Worm (Caenorhabditis elegans): ENCODE measurements around the gene ech-1.1.
"Not testable (repeated sequence)": the region's sequence is repeated elsewhere in the genome, so short reads cannot be mapped to it uniquely, and the experiment has no call there.

ech-1.1 gene

DNA sequence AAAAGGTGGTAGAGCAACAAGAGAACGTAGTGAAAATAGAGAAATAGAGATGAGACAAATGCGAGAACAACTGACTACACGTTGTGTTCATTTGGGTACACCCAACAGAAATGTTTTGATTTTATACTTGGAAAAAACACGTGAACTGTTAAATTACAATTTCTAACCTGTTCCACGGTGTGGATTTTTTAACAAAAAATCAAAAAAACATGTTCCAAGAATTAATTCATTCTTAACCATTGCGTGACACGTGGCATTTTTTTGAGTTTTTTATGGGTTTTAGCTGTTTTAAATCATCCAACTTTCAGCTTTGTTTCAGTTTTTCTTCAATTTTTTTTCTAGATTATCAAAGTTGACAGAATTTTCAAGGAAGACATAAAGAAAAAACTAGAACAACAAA is at the start of gene ech-1.1:
ech-1.1 (minus strand) TSS at position 101 of the 400 bp plus-strand sequence.
- TF ChIP-seq unc-62 (GFP tag; optimal IDR thresholded peaks at IDR 0.05) = not testable (repeated sequence)

DNA sequence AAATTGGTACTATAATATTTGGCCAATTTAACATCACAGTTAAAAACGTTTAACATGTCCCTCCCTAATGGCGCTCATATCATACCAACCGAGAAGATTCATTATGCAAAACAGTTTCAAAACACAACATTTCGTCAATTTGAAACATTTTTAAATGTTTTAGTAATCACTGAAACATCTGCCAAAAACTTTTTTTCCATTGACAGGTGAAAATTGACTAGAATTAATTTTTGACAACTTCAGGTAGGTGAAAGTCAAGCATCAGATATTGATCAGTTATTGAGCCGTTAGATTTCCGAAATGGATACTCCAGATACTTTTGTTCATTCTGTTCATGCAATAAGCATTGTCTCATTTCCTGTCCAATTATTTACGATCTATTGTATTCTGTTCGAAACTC is 45.6 kb upstream of the ech-1.1 start, which contains the start of gene srh-257:
srh-257 (plus strand) TSS at position 301 of the 400 bp plus-strand sequence.
- no peak for TF ChIP-seq unc-62 (GFP tag; optimal IDR thresholded peaks at IDR 0.05)

DNA sequence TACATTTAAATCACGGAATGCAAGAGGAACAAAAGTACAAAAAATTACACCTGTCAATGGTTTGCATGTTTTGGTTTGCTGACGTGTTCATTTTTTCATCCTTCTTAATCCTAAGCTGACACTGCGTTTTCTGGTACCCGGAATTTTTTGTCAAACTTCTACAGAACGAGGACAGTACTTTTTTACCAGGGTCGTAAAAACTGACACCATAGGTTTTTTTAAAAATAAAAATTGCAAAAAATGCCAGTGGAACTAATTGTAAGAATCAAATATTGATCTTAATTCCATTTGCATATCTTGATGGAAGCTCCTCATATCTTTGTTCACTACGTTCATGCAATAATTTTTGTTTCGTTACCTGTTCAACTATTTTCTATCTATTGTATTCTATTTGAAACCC is 43.5 kb upstream of the ech-1.1 start, which contains the start of gene srh-258:
srh-258 (plus strand) TSS at position 301 of the 400 bp plus-strand sequence.
- TF ChIP-seq unc-62 (GFP tag; optimal IDR thresholded peaks at IDR 0.05) = no peak

DNA sequence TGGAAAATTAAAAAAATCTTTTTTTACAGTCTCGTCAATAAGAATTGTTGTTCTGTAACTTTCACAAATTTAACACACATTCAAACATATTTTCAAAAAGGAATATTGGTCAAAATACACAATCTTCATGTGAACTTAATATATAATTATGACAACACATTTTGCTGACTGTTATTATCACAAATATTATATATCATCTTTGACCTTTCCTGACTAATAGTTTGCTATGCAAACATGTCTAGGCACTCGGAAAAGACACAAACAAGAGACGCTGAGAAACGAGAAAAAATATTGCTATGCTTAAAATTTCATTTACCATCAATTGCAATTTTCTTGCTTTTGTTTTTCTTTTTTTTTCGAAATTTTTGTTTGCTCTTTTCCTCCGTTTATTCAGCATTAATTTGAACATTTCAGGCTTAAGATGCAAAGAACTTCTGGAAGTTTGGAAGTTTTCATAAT is 40.6 kb upstream of the ech-1.1 start, which contains the start of gene fbxa-135:
fbxa-135 (plus strand) TSS at position 409 of the 459 bp plus-strand sequence.
- TF ChIP-seq unc-62 (GFP tag; optimal IDR thresholded peaks at IDR 0.05) = no peak

DNA sequence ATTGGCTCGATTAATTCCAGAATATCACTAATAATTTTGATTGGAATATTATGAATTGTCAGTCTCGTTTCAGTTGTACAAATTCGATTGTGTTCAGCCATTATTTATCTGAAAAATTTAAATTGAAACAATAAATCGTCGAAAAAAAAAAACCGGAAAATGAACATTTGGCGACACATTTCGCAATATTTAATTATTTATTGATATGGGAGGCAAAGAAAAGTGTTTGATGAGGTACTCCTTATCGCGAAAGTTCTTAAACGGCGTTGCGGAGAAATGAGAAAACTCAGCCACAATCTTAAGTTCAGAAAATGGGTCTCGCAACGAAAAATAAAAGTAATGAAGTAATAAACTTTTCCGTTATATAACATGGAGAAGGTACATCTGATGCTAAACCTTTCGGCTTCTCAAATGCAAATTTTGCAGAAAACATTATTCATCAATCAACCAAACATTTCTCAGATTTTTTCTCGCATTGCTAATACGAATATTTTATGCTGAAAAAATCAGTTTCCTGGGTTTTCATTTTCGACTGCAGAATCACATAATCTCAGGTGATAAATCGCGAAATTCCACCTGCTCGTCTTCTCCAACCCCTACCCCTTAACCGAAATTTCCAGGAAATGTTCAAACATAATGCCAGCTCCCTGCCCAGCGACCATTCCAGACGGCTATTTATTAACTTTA is 38.5 kb upstream of the ech-1.1 start, which contains the start of the genes T06E6.15 and sri-7:
T06E6.15 (minus strand) TSS at position 101 of the 687 bp plus-strand sequence.
sri-7 (plus strand) TSS at position 637 of the 687 bp plus-strand sequence.
- TF ChIP-seq unc-62 (GFP tag; optimal IDR thresholded peaks at IDR 0.05) = no peak

DNA sequence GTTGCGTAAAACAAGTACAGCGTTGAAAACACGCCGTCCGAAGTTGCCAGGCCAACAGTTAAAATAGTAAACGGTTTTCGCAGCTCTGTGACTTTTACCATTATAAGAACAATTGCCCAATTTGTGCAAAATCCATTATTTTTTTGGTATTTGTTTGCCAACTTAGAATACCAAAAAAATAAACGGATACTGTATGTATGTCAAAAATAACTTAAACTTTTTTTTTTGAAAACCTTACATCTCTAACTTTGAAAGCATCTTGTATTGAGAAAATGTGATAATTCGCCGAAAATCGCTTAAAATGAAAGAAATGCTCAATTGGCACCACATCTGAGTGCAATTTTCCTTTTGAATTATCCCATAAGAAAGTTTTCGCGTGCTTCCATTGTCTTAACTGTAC is 37.4 kb upstream of the ech-1.1 start, which contains the start of gene fbxa-199:
fbxa-199 (minus strand) TSS at position 101 of the 400 bp plus-strand sequence.
- TF ChIP-seq unc-62 (GFP tag; optimal IDR thresholded peaks at IDR 0.05) = no peak

DNA sequence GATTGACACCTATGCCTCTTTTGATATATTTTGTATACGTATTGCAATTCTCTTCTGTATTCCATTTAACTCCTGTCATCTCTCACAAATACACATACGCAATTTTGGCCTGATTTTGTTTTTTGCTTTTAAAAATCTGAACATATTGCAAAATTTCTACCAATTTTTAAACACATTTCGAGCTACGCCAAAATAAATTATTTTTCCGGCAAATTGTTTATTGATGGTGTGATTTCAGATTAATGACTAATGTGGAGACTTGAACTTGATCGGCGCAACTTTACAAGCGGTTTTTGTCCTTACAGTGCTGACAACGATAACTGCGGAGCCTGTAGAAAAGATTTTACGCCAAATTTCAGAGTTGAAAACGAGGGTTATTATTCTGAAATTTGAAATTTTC is 35.8 kb upstream of the ech-1.1 start:
- no peak for TF ChIP-seq unc-62 (GFP tag; optimal IDR thresholded peaks at IDR 0.05)

DNA sequence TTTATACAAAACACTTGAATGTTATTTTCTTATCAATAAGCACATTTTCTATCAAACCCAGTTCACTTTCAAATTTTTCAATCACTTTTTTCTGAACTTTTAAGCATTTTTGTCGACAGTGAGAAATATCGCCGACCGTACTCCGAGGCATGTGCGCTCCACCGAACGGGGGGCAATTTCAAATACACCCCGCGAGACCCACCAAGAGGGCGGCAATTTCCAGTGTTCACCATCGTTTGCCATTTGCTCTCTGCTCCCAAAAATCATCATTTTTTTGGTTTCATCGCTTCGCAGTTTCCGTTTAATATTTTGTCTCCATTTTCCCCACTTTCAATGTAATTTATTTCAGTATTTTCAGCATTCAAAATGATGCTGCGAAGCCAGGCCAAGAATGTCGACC is 34.0 kb upstream of the ech-1.1 start, which contains the start of gene cyb-3:
cyb-3 (plus strand) TSS at position 350 of the 400 bp plus-strand sequence.
- TF ChIP-seq unc-62 (GFP tag; optimal IDR thresholded peaks at IDR 0.05) = no peak

DNA sequence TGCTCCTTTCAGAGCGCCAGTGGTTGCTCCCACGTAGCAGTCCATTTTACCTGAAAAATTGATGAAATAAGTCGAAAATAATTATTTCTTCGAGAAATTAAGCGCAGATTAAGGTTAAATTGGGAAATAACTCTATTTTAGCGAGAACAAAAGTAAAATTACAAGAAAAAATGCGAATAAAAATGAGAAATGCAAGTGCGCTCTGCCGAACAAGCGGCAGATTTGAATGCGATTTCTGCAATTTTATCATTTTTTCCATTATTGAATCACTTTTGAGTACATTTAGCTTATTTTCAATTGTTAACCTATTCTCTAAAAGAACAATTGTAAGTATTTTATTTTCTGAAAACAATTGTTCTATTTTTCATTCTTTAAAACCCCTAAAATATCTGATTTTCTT is 33.6 kb upstream of the ech-1.1 start, which contains the start of gene T06E6.1:
T06E6.1 (minus strand) TSS at position 56 of the 400 bp plus-strand sequence.
- no peak for TF ChIP-seq unc-62 (GFP tag; optimal IDR thresholded peaks at IDR 0.05)

DNA sequence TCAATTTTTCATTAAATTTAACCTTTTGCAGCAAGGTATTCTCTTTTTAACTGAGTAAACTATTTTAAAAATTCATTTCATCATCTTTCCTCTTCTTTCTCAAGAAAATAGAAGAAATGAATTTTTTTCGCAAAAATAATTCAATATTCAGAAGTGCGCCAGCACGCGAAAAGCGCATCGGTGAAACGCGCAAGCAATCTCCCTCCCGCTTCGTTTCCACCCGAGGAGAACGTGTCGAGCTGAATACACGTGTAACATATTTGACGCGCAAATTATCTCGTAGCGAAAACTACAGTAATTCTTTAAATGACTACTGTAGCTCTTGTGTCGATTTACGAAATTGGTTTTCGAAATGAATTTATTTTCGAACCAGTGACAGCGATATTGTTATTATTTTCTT is 30.8 kb upstream of the ech-1.1 start:
- no peak for TF ChIP-seq unc-62 (GFP tag; optimal IDR thresholded peaks at IDR 0.05)

DNA sequence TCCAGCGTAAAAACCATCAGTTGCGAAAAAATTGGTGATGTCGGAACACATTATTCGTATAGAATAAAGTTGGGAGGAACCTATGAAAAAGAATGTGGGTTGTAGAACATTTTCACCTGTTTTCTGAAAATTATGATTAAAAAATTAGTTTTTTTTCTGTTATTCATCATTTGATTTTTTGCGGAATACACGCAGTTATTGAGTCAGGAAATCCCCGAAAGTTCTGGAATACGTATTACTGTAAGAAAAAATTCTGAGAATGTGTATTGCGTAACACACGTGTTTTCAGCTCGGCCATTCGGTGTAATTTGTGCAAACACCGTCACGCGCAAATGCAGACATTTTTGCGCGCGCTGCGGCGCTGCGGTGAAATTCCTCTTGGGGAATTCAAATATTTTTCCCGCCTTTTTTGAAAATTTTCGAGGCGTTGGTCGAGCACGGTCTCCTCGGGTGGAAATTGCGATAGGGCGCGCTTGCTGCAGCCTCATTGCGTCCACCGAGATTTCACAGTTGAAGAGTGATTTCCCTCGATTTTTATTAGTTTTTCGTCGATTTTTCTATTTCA is 27.6 kb upstream of the ech-1.1 start, which contains the start of gene srh-170:
srh-170 (minus strand) TSS at position 51 of the 565 bp plus-strand sequence.
- no peak for TF ChIP-seq unc-62 (GFP tag; optimal IDR thresholded peaks at IDR 0.05)

DNA sequence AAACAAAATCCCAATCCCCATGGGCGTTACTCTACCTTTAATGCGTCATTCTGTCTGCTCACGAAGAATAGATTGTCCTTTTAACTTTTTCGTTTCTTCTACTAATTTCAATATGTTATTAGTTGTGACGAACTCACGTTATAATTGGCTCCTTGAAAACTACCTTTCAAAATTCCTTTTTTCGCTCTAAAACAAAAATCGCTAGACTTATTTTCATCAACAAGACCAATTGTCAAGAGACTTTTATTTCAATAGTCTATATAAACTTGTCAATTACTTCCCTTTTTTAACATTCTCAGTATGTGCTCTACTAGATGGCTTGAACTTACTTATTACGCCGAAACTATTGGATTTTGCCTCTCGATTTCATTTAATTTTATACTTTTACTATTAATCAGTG is 23.4 kb upstream of the ech-1.1 start, which contains the start of gene str-102:
str-102 (plus strand) TSS at position 301 of the 400 bp plus-strand sequence.
- no peak for TF ChIP-seq unc-62 (GFP tag; optimal IDR thresholded peaks at IDR 0.05)

DNA sequence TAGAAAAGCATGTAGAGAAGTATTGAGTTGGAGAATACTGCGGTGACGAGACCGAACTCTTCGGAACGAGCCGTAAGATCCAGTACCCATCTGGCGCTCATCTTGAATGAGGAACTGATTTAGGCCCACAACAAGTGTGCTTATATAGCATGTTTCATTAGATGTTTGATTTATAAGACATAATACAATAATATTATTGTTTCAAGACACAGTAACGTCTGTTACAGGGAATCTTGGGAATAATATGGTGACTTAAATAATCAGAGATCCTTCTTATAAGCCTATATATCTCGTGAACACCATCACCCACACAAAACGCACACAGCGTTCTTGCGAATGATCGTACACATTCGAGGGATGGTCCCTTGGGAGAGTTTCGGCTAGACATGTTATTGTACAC is 22.4 kb upstream of the ech-1.1 start, which contains the start of gene str-88:
str-88 (minus strand) TSS at position 101 of the 400 bp plus-strand sequence.
- no peak for TF ChIP-seq unc-62 (GFP tag; optimal IDR thresholded peaks at IDR 0.05)

DNA sequence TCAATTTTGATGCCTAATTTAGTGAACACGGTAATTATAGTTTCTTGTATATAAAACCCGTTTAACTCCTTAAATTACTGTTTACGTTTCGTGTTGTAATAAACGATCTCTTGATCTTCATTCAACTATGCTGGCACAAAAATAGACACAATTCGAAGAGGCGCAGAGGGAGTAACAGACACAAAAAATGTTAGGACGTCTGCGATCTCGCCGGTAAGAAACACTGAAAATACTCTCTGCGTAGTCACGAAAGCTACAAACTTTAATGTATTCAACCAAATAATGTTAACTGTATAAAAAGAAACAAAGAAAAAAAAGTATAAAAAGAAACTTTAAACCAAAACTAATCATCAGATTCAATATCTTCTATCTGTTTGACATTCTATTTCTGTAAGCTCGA is 19.5 kb upstream of the ech-1.1 start, which contains the start of gene dhs-23:
dhs-23 (plus strand) TSS at position 363 of the 400 bp plus-strand sequence.
- TF ChIP-seq unc-62 (GFP tag; optimal IDR thresholded peaks at IDR 0.05) = no peak

DNA sequence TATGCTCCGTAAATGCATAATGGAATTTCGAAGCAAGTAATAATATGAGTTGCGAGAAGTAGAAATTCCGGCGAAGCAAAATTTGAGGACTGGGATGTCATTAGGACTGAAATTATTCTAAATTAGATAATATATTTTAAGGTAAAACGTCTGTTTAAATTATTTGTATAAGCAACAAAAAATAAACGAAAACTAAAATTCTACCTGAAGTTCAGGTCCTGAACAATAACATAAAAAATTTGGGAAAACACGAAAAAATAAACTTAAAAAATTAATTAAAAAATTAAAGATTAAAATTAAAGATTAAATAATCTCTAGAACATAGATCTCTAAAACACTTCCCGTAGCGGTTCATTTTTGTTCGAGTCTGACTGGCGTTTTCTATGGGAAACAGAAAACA is 18.5 kb upstream of the ech-1.1 start, which contains the start of gene srh-251:
srh-251 (minus strand) TSS at position 101 of the 400 bp plus-strand sequence.
- no peak for TF ChIP-seq unc-62 (GFP tag; optimal IDR thresholded peaks at IDR 0.05)

DNA sequence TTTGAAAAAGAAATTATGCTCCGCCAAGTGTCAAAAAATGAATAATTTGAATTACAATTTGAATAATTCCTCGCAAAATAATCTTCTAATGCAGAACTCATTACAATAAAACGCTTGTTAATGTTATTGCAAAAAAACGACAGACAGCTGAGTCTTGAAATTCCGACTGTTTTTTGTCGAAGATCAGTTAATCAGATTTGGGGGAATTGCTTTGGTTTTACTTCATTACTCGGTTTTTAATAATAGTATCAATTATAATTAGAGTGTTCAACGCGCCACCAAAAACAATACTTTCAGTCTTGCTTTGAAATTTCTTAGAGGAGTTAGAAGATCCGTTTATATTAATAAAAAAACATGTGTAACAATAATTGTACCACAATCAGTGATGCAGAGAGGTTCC is 16.6 kb upstream of the ech-1.1 start, which contains the start of gene srh-122:
srh-122 (minus strand) TSS at position 101 of the 400 bp plus-strand sequence.
- no peak for TF ChIP-seq unc-62 (GFP tag; optimal IDR thresholded peaks at IDR 0.05)
